Fruit fly (Drosophila melanogaster): ENCODE measurements around the gene CG10038.

The CG10038 gene

DNA sequence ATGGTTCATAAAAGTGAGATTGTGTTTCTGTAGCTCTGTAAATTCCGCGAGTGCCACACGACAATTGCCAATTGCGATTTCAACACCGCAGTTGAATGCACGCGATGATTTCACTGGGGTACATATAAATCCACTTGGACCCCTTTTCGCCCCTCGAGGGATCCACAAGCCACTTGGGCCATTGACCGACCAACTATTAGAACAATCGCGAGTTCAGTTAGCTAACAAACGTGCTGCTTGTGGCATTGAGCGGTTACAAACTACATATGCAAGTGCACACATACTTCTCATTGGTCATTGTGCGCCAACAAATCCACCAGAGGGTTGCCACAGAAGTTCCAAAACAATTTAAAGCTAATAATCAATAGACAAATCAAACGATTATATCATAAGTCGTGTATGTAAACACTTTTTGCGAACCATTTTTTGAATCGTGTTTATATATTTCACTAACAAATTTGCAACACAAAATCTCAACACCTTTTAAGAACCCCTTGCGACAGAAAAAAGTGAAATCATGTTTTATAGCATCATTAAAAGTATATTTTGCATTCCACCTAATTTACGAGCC is 30.8 kb upstream of the CG10038 start:
- TF ChIP-seq h (GFP tag; optimal IDR thresholded peaks at IDR 0.05) (no peak), CrebA (GFP tag; optimal IDR thresholded peaks at IDR 0.05; ENCODE audit: borderline replicate concordance) (no peak), rgr (GFP tag; optimal IDR thresholded peaks at IDR 0.05) (no peak), fru (GFP tag; optimal IDR thresholded peaks at IDR 0.05) (no peak), Myc (optimal IDR thresholded peaks at IDR 0.05) (no peak), Rel (GFP tag; optimal IDR thresholded peaks at IDR 0.05) (no peak), Rel (tag; optimal IDR thresholded peaks at IDR 0.05) (no peak), woc (GFP tag; optimal IDR thresholded peaks at IDR 0.05) (no peak)

DNA sequence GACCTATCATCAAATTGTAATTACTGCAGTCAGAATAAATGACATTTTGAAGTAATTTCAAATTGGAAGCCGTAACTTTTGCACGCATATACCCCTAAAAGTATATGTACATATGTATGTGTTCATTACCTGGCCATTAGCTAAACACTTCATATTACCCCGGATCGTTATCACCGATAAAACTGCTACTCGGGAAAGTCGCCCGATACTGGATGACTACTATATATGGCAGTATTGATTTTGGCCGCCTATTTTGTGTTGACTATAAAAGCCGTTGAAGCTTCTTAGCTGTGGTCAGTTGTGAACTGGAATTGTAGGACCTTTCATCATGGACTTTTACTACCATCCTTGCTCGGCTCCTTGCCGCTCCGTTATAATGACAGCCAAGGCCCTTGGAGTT is 29.3 kb upstream of the CG10038 start, which contains the start of gene GstD8:
TSS of gene GstD8 (plus strand) at position 301 of the 400 bp plus-strand sequence.
- TF ChIP-seq foxo (GFP tag; optimal IDR thresholded peaks at IDR 0.05) = no peak
- no peak for TF ChIP-seq dsf (GFP tag; optimal IDR thresholded peaks at IDR 0.05; ENCODE audit: borderline replicate concordance)
- TF ChIP-seq psq (GFP tag; optimal IDR thresholded peaks at IDR 0.05) = no peak
- TF ChIP-seq Myc (optimal IDR thresholded peaks at IDR 0.05) = no peak
- no peak for TF ChIP-seq dmrt93B (GFP tag; optimal IDR thresholded peaks at IDR 0.05)
- no peak for TF ChIP-seq OdsH (GFP tag; optimal IDR thresholded peaks at IDR 0.05)
- no peak for TF ChIP-seq Sp1 (GFP tag; optimal IDR thresholded peaks at IDR 0.05)
- TF ChIP-seq woc (GFP tag; optimal IDR thresholded peaks at IDR 0.05) = no peak
- TF ChIP-seq Mio (GFP tag; optimal IDR thresholded peaks at IDR 0.05) = no peak
- TF ChIP-seq Jra (GFP tag; optimal IDR thresholded peaks at IDR 0.05) = no peak
- no peak for TF ChIP-seq CG32264 (GFP tag; optimal IDR thresholded peaks at IDR 0.05)
- TF ChIP-seq usp (GFP tag; optimal IDR thresholded peaks at IDR 0.05) = no peak

- TF ChIP-seq dsf (GFP tag; optimal IDR thresholded peaks at IDR 0.05; ENCODE audit: borderline replicate concordance) (no peak), OdsH (GFP tag; optimal IDR thresholded peaks at IDR 0.05) (no peak), Rel (GFP tag; optimal IDR thresholded peaks at IDR 0.05) (no peak), Rel (tag; optimal IDR thresholded peaks at IDR 0.05) (no peak), Sp1 (GFP tag; optimal IDR thresholded peaks at IDR 0.05) (no peak), CG9705 (GFP tag; optimal IDR thresholded peaks at IDR 0.05) (no peak), lola (GFP tag; optimal IDR thresholded peaks at IDR 0.05) (no peak), Hr78 (GFP tag; optimal IDR thresholded peaks at IDR 0.05) (no peak), usp (GFP tag; optimal IDR thresholded peaks at IDR 0.05) (no peak), dl (GFP tag; optimal IDR thresholded peaks at IDR 0.05; ENCODE audit: insufficient read depth in 1 of 2, partially characterized antibody in 2 of 2) (no peak), N (GFP tag; optimal IDR thresholded peaks at IDR 0.05) (no peak), CG32264 (GFP tag; optimal IDR thresholded peaks at IDR 0.05) (no peak), rgr (GFP tag; optimal IDR thresholded peaks at IDR 0.05) (no peak), psq (GFP tag; optimal IDR thresholded peaks at IDR 0.05) (no peak), tai (GFP tag; optimal IDR thresholded peaks at IDR 0.05) (no peak)
Measured at dm6 chr3R:12379249-12379648, 28.8 kb upstream of the CG10038 start.

DNA sequence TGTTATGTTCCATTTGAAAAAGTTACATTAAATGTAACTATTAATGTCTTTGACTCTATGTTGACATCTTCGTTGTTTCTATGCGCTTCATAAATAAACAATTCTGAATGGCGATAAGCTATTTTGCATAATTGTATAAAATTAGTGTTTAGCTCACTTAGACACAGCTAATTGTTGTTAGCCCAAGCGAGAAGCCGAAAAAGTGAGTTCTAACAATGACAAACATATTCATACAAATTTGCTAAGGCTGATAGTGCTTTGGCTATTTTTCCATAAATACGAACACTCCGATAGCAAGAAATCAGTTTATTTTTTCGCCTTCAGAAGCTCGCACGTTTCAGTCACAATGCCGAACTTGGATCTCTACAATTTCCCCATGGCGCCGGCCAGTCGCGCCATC is 27.8 kb upstream of the CG10038 start, which contains the start of gene GstD7:
TSS of gene GstD7 (plus strand) at position 301 of the 400 bp plus-strand sequence.
- TF ChIP-seq Sp1 (GFP tag; optimal IDR thresholded peaks at IDR 0.05) = no peak
- TF ChIP-seq dl (GFP tag; optimal IDR thresholded peaks at IDR 0.05; ENCODE audit: insufficient read depth in 1 of 2, partially characterized antibody in 2 of 2) = no peak
- TF ChIP-seq Hr78 (GFP tag; optimal IDR thresholded peaks at IDR 0.05) = no peak
- TF ChIP-seq dmrt93B (GFP tag; optimal IDR thresholded peaks at IDR 0.05) = no peak
- no peak for TF ChIP-seq psq (GFP tag; optimal IDR thresholded peaks at IDR 0.05)
- no peak for TF ChIP-seq woc (GFP tag; optimal IDR thresholded peaks at IDR 0.05)

dm6 chr3R:12376828-12377227 is 26.4 kb upstream of the CG10038 start, which contains the start of gene GstD6:
Gene GstD6, plus strand, starts transcription at chr3R:12377128.
- no peak for TF ChIP-seq Abd-B (GFP tag; optimal IDR thresholded peaks at IDR 0.05)
- TF ChIP-seq CG9705 (GFP tag; optimal IDR thresholded peaks at IDR 0.05) = no peak
- no peak for TF ChIP-seq Vsx2 (GFP tag; optimal IDR thresholded peaks at IDR 0.05; ENCODE audit: partially characterized antibody)
- TF ChIP-seq Jra (GFP tag; optimal IDR thresholded peaks at IDR 0.05) = no peak
- TF ChIP-seq sage (GFP tag; optimal IDR thresholded peaks at IDR 0.05) = no peak
- TF ChIP-seq dsf (GFP tag; optimal IDR thresholded peaks at IDR 0.05; ENCODE audit: borderline replicate concordance) = no peak
- TF ChIP-seq usp (GFP tag; optimal IDR thresholded peaks at IDR 0.05) = no peak

dm6 chr3R:12375258-12375783 is 24.9 kb upstream of the CG10038 start, which contains the start of gene GstD5:
Gene GstD5, plus strand, starts transcription at chr3R:12375733.
- TF ChIP-seq Rel (GFP tag; optimal IDR thresholded peaks at IDR 0.05) = no peak
- TF ChIP-seq Rel (tag; optimal IDR thresholded peaks at IDR 0.05) = no peak
- no peak for TF ChIP-seq pan (optimal IDR thresholded peaks at IDR 0.05)
- no peak for TF ChIP-seq Hnf4 (GFP tag; optimal IDR thresholded peaks at IDR 0.05)
- TF ChIP-seq ey (GFP tag; optimal IDR thresholded peaks at IDR 0.05) = no peak
- no peak for TF ChIP-seq psq (GFP tag; optimal IDR thresholded peaks at IDR 0.05)
- no peak for TF ChIP-seq Vsx2 (GFP tag; optimal IDR thresholded peaks at IDR 0.05; ENCODE audit: partially characterized antibody)
- no peak for TF ChIP-seq brk (GFP tag; optimal IDR thresholded peaks at IDR 0.05)
- no peak for TF ChIP-seq dl (GFP tag; optimal IDR thresholded peaks at IDR 0.05; ENCODE audit: insufficient read depth in 1 of 2, partially characterized antibody in 2 of 2)
- no peak for TF ChIP-seq usp (GFP tag; optimal IDR thresholded peaks at IDR 0.05)
- TF ChIP-seq br (GFP tag; optimal IDR thresholded peaks at IDR 0.05) = no peak
- no peak for TF ChIP-seq Mio (GFP tag; optimal IDR thresholded peaks at IDR 0.05)
- TF ChIP-seq woc (GFP tag; optimal IDR thresholded peaks at IDR 0.05) = no peak
- no peak for TF ChIP-seq Hr83 (GFP tag; optimal IDR thresholded peaks at IDR 0.05; ENCODE audit: poor library complexity, severe bottlenecking)
- TF ChIP-seq foxo (GFP tag; optimal IDR thresholded peaks at IDR 0.05) = no peak
- no peak for TF ChIP-seq tai (GFP tag; optimal IDR thresholded peaks at IDR 0.05)
- no peak for TF ChIP-seq CG9705 (GFP tag; optimal IDR thresholded peaks at IDR 0.05)
- TF ChIP-seq sv (GFP tag; optimal IDR thresholded peaks at IDR 0.05) = no peak
- TF ChIP-seq OdsH (GFP tag; optimal IDR thresholded peaks at IDR 0.05) = no peak
- no peak for TF ChIP-seq Dif (GFP tag; optimal IDR thresholded peaks at IDR 0.05; ENCODE audit: partially characterized antibody)
- TF ChIP-seq N (GFP tag; optimal IDR thresholded peaks at IDR 0.05) = no peak

All from whole organism, wandering third instar larva.